Fruit fly (Drosophila melanogaster) whole organism, embryonic: ENCODE data around the gene Uck.
A peak's percentile ranks its signal among the peaks of the same experiment; 100 is the strongest.

Experiments used
- Adf1 ChIP-seq: fragments of 200-800 bp; sonication (Bioruptor generic); IDR thresholded peaks from 2 replicates; pipeline ENCODE4 v1.3.6; 2022; ENCODE audit warnings: missing biosample characterization, missing genetic modification characterization
- Atf-2 ChIP-seq: fragments of 200-800 bp; sonication (Bioruptor generic); optimal IDR thresholded peaks from 2 replicates; lab custom pipeline; 2016; ENCODE audit warnings: missing biosample characterization, missing genetic modification characterization
- CG10321 ChIP-seq: fragments of 200-800 bp; sonication (Bioruptor generic); IDR thresholded peaks from 2 replicates; pipeline ENCODE4 v1.3.6; 2022; ENCODE audit warnings: missing biosample characterization, missing genetic modification characterization
- CG10462 ChIP-seq: fragments of 200-800 bp; sonication (Bioruptor generic); optimal IDR thresholded peaks from 2 replicates; lab custom pipeline; 2016; ENCODE audit warnings: missing biosample characterization, missing genetic modification characterization
- CG11398 ChIP-seq: fragments of 200-800 bp; sonication (Bioruptor generic); optimal IDR thresholded peaks from 2 replicates; lab custom pipeline; 2016; ENCODE audit warnings: missing biosample characterization, missing genetic modification characterization
- CG12155 ChIP-seq: fragments of 200-800 bp; sonication (Bioruptor generic); optimal IDR thresholded peaks from 3 replicates; lab custom pipeline; 2016; ENCODE audit warnings: missing biosample characterization, missing genetic modification characterization
- CG13894 ChIP-seq: fragments of 200-800 bp; sonication (Bioruptor generic); optimal IDR thresholded peaks from 3 replicates; lab custom pipeline; 2018; ENCODE audit warnings: missing biosample characterization, mild to moderate bottlenecking, missing genetic modification characterization, moderate library complexity
- CG14860 ChIP-seq: fragments of 200-800 bp; sonication (Bioruptor generic); IDR thresholded peaks from 3 replicates; pipeline ENCODE4 v1.3.6; 2022; ENCODE audit warnings: missing biosample characterization, missing genetic modification characterization; ENCODE audit not compliant: partially characterized antibody
- CG14965 ChIP-seq: fragments of 200-800 bp; sonication (Bioruptor generic); optimal IDR thresholded peaks from 2 replicates; lab custom pipeline; 2016; ENCODE audit warnings: missing biosample characterization, missing genetic modification characterization, borderline replicate concordance
- CG16779 ChIP-seq: fragments of 200-800 bp; sonication (Bioruptor generic); IDR thresholded peaks from 2 replicates; pipeline ENCODE4 v1.3.6; 2022; ENCODE audit warnings: missing biosample characterization, missing genetic modification characterization
- CG17829 ChIP-seq: fragments of 200-800 bp; optimal IDR thresholded peaks from 2 replicates; lab custom pipeline; 2019; ENCODE audit warnings: missing biosample characterization, mild to moderate bottlenecking, missing genetic modification characterization, moderate library complexity
- CG18011 ChIP-seq: fragments of 200-800 bp; sonication (Bioruptor generic); optimal IDR thresholded peaks from 2 replicates; lab custom pipeline; 2017; ENCODE audit warnings: missing biosample characterization, missing genetic modification characterization, mild to moderate bottlenecking, moderate library complexity, missing genotype
- CG18619 ChIP-seq: fragments of 200-800 bp; sonication (Bioruptor generic); optimal IDR thresholded peaks from 3 replicates; lab custom pipeline; 2017; ENCODE audit warnings: missing biosample characterization, mild to moderate bottlenecking, missing genetic modification characterization
- CG5245 ChIP-seq: fragments of 200-800 bp; sonication (Bioruptor generic); optimal IDR thresholded peaks from 3 replicates; lab custom pipeline; 2016; ENCODE audit warnings: missing biosample characterization, missing genetic modification characterization
- CG5953 ChIP-seq: fragments of 200-800 bp; sonication (Bioruptor generic); IDR thresholded peaks from 2 replicates; pipeline ENCODE4 v1.3.6; 2022; ENCODE audit warnings: missing biosample characterization, missing genetic modification characterization
- CG7987 ChIP-seq: fragments of 200-800 bp; sonication (Bioruptor generic); optimal IDR thresholded peaks from 2 replicates; lab custom pipeline; 2018; ENCODE audit warnings: missing biosample characterization, mild to moderate bottlenecking, missing genetic modification characterization, moderate library complexity
- CG9727 ChIP-seq: fragments of 200-800 bp; sonication (Bioruptor generic); optimal IDR thresholded peaks from 3 replicates; lab custom pipeline; 2017; ENCODE audit warnings: missing biosample characterization, mild to moderate bottlenecking, missing genetic modification characterization
- Dbx ChIP-seq: fragments of 200-800 bp; sonication (Bioruptor generic); IDR thresholded peaks from 3 replicates; pipeline ENCODE4 v1.3.6; 2022; ENCODE audit warnings: missing biosample characterization, missing genetic modification characterization
- Deaf1 ChIP-seq: fragments of 200-800 bp; optimal IDR thresholded peaks from 3 replicates; lab custom pipeline; 2019; ENCODE audit warnings: missing biosample characterization, mild to moderate bottlenecking, missing genetic modification characterization, moderate library complexity
- GATAe ChIP-seq: fragments of 200-800 bp; sonication (Bioruptor generic); conservative IDR thresholded peaks from 2 replicates; pipeline ENCODE4 v1.3.6; 2022; ENCODE audit warnings: missing biosample characterization, missing genetic modification characterization
- HLH4C ChIP-seq: fragments of 200-800 bp; sonication (Bioruptor generic); IDR thresholded peaks from 3 replicates; pipeline ENCODE4 v1.3.6; 2022; ENCODE audit warnings: missing biosample characterization, missing genetic modification characterization; ENCODE audit not compliant: partially characterized antibody
- Lim3 ChIP-seq: fragments of 200-800 bp; sonication (Bioruptor generic); IDR thresholded peaks from 2 replicates; pipeline ENCODE4 v1.3.6; 2022; ENCODE audit warnings: missing biosample characterization, missing genetic modification characterization
- NC2α ChIP-seq: fragments of 200-800 bp; sonication (Bioruptor generic); optimal IDR thresholded peaks from 2 replicates; lab custom pipeline; 2016; ENCODE audit warnings: missing biosample characterization, missing genetic modification characterization
- NfI ChIP-seq: fragments of 200-800 bp; sonication (Bioruptor generic); optimal IDR thresholded peaks from 3 replicates; lab custom pipeline; 2018; ENCODE audit warnings: missing biosample characterization, mild to moderate bottlenecking, missing genetic modification characterization, moderate library complexity
- Ravus ChIP-seq: fragments of 200-800 bp; sonication (Bioruptor generic); IDR thresholded peaks from 2 replicates; pipeline ENCODE4 v1.3.6; 2022; ENCODE audit warnings: missing biosample characterization, missing genetic modification characterization
- Six4 ChIP-seq: fragments of 200-800 bp; sonication (Bioruptor generic); optimal IDR thresholded peaks from 2 replicates; lab custom pipeline; 2016; ENCODE audit warnings: missing biosample characterization, missing genetic modification characterization
- Tbp ChIP-seq: fragments of >200 bp; optimal IDR thresholded peaks from 2 replicates; lab custom pipeline; 2018; ENCODE audit warnings: missing biosample characterization, missing genetic modification characterization
- Xbp1 ChIP-seq: fragments of 200-800 bp; sonication (Bioruptor generic); optimal IDR thresholded peaks from 3 replicates; lab custom pipeline; 2016; ENCODE audit warnings: missing biosample characterization, mild to moderate bottlenecking, missing genetic modification characterization
- abd-A ChIP-seq: fragments of 200-800 bp; sonication (Bioruptor generic); optimal IDR thresholded peaks from 3 replicates; lab custom pipeline; 2019; ENCODE audit warnings: missing biosample characterization, mild to moderate bottlenecking, missing genetic modification characterization, moderate library complexity
- ato ChIP-seq: fragments of 200-800 bp; sonication (Bioruptor generic); IDR thresholded peaks from 2 replicates; pipeline ENCODE4 v1.3.6; 2022; ENCODE audit warnings: missing biosample characterization, missing genetic modification characterization; ENCODE audit not compliant: partially characterized antibody
- bigmax ChIP-seq: fragments of 200-800 bp; sonication (Bioruptor generic); optimal IDR thresholded peaks from 2 replicates; lab custom pipeline; 2018; ENCODE audit warnings: missing biosample characterization, mild to moderate bottlenecking, missing genetic modification characterization
- crp ChIP-seq, 2 experiments: fragments of 200-800 bp; sonication (Bioruptor generic); optimal IDR thresholded peaks; 2 replicates in 1 of 2; 3 replicates in 1 of 2; lab custom pipeline; 2017; ENCODE audit warnings: missing biosample characterization in 2 of 2, missing genetic modification characterization in 2 of 2, mild to moderate bottlenecking in 1 of 2, moderate library complexity in 1 of 2
- cwo ChIP-seq: fragments of 200-800 bp; sonication (Bioruptor generic); optimal IDR thresholded peaks from 3 replicates; lab custom pipeline; 2017; ENCODE audit warnings: missing biosample characterization, missing genetic modification characterization, mild to moderate bottlenecking, moderate library complexity, missing genetic modification reagents
- en ChIP-seq: fragments of 200-800 bp; sonication (Bioruptor generic); optimal IDR thresholded peaks from 2 replicates; lab custom pipeline; 2016; ENCODE audit warnings: missing biosample characterization, missing genetic modification characterization
- eve ChIP-seq, 2 experiments: fragments of >200 bp; optimal IDR thresholded peaks; 2 replicates each; lab custom pipeline; 2017; ENCODE audit warnings: missing biosample characterization in 2 of 2, missing genetic modification characterization in 2 of 2
- ewg ChIP-seq: fragments of 200-800 bp; sonication (Bioruptor generic); optimal IDR thresholded peaks from 3 replicates; lab custom pipeline; 2017; ENCODE audit warnings: mild to moderate bottlenecking, missing biosample characterization, missing genetic modification reagents, missing genetic modification characterization
- eyg ChIP-seq: fragments of 200-800 bp; sonication (Bioruptor generic); optimal IDR thresholded peaks from 3 replicates; lab custom pipeline; 2016; ENCODE audit warnings: missing biosample characterization, missing genetic modification characterization
- fd64A ChIP-seq: fragments of 200-800 bp; sonication (Bioruptor generic); optimal IDR thresholded peaks from 3 replicates; lab custom pipeline; 2018; ENCODE audit warnings: missing biosample characterization, mild to moderate bottlenecking, missing genetic modification characterization
- hth ChIP-seq: fragments of >200 bp; optimal IDR thresholded peaks from 2 replicates; lab custom pipeline; 2017; ENCODE audit warnings: inconsistent platforms
- lab ChIP-seq: fragments of 200-800 bp; sonication (Bioruptor generic); optimal IDR thresholded peaks from 3 replicates; lab custom pipeline; 2017; ENCODE audit warnings: missing biosample characterization, missing genetic modification characterization, mild to moderate bottlenecking, moderate library complexity, missing genetic modification reagents
- lmd ChIP-seq: fragments of 200-800 bp; sonication (Bioruptor generic); IDR thresholded peaks from 2 replicates; pipeline ENCODE4 v1.3.6; 2022; ENCODE audit warnings: missing biosample characterization, missing genetic modification characterization
- nerfin-1 ChIP-seq: fragments of 200-800 bp; sonication (Bioruptor generic); optimal IDR thresholded peaks from 3 replicates; lab custom pipeline; 2019; ENCODE audit warnings: missing biosample characterization, mild to moderate bottlenecking, missing genetic modification characterization, moderate library complexity
- nerfin-2 ChIP-seq: fragments of 200-800 bp; sonication (Bioruptor generic); IDR thresholded peaks from 2 replicates; pipeline ENCODE4 v1.3.6; 2022; ENCODE audit warnings: missing biosample characterization, missing genetic modification characterization; ENCODE audit not compliant: partially characterized antibody
- pita ChIP-seq: fragments of 200-800 bp; sonication (Bioruptor generic); optimal IDR thresholded peaks from 2 replicates; lab custom pipeline; 2017; ENCODE audit warnings: missing biosample characterization, mild to moderate bottlenecking, missing genetic modification characterization
- sima ChIP-seq: fragments of 200-800 bp; sonication (Bioruptor generic); optimal IDR thresholded peaks from 2 replicates; lab custom pipeline; 2016; ENCODE audit warnings: missing biosample characterization, missing genetic modification characterization
- sob ChIP-seq: fragments of 200-800 bp; sonication (Bioruptor generic); IDR thresholded peaks from 2 replicates; pipeline ENCODE4 v1.3.6; 2022; ENCODE audit warnings: missing biosample characterization, missing genetic modification characterization
- stwl ChIP-seq: fragments of 200-800 bp; sonication (Bioruptor generic); optimal IDR thresholded peaks from 3 replicates; lab custom pipeline; 2018; ENCODE audit warnings: missing biosample characterization, mild to moderate bottlenecking, missing genetic modification characterization, moderate library complexity
- toy ChIP-seq: fragments of 200-800 bp; sonication (Bioruptor generic); IDR thresholded peaks from 2 replicates; pipeline ENCODE4 v1.3.6; 2022; ENCODE audit warnings: missing biosample characterization, missing genetic modification characterization
- trh ChIP-seq: fragments of 200-800 bp; sonication (Bioruptor generic); optimal IDR thresholded peaks from 2 replicates; lab custom pipeline; 2016; ENCODE audit warnings: missing biosample characterization, missing genetic modification characterization
- usp ChIP-seq: fragments of >200 bp; optimal IDR thresholded peaks from 2 replicates; lab custom pipeline; 2017; ENCODE audit warnings: missing biosample characterization, missing genetic modification characterization

Gene Uck

DNA sequence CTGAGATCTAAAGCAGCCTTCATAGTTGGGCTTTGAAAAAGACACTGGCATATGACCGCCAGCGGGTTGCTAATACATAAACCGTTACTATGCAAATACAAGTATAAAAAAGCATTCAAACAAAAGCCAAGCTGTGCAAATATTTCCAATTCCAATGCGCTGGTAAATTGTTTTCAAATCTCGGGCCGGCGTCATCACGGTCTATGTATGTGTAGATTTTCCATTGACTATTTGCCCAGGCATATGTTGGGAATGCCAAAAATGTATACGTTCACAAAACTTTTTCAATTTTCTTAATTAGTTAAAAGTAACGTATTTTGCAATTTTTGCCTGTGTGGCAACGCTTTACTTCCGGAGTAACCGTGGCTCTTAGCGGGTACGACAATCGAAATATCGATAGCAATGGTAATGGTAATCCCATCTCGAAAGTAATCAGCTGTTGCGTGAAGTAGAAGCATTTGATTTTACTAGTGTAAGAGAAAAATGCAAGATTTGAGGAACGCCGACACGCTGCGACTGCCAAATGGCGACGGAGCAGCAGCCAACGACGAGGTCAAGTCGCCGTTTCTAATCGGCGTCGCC, at the start of gene Uck, which contains the start of gene CG34290 (continued):
- TF ChIP-seq CG14860 (GFP tag; lab: Robert Waterston, UW) (peak; percentile 69; the same call in 2 of the 3 replicates), CG16779 (no peak; the same call in 1 of the 2 replicates), cwo (GFP tag; lab: Kevin White, UChicago) (peak; percentile 23), Adf1 (GFP tag; lab: Robert Waterston, UW) (peak; percentile 36; the same call in 1 of the 2 replicates), usp (GFP tag; lab: Kevin White, UChicago) (no peak), CG10462 (no peak), GATAe (no peak), Deaf1 (tag; lab: Kevin White, UChicago) (peak; percentile 35), CG14965 (GFP tag; lab: Kevin White, UChicago) (no peak), CG17829 (tag; lab: Kevin White, UChicago) (peak; percentile 72), sob (GFP tag; lab: Robert Waterston, UW) (peak; percentile 82), en (GFP tag; lab: Kevin White, UChicago) (peak; percentile 60), CG7987 (GFP tag; lab: Kevin White, UChicago) (peak; percentile 96), lab (GFP tag; lab: Kevin White, UChicago) (peak; percentile 93), Atf-2 (peak; percentile 65), CG5953 (GFP tag; lab: Robert Waterston, UW) (peak; percentile 48; the same call in 1 of the 2 replicates), HLH4C (GFP tag; lab: Robert Waterston, UW) (peak; percentile 70), CG13894 (tag; lab: Kevin White, UChicago) (peak; percentile 68), CG11398 (peak; percentile 79), Dbx (GFP tag; lab: Robert Waterston, UW) (peak; percentile 70), CG5245 (GFP tag; lab: Kevin White, UChicago) (peak; percentile 48), CG9727 (peak; percentile 74), CG12155 (GFP tag; lab: Kevin White, UChicago) (peak; percentile 36), Six4 (GFP tag; lab: Kevin White, UChicago) (peak; percentile 43), bigmax (GFP tag; lab: Kevin White, UChicago) (peak; percentile 64), lmd (GFP tag; lab: Robert Waterston, UW) (peak; percentile 63), NfI (GFP tag; lab: Kevin White, UChicago) (peak; percentile 92), Ravus (GFP tag; lab: Robert Waterston, UW) (no peak), Tbp (GFP tag; lab: Kevin White, UChicago) (no peak), fd64A (GFP tag; lab: Kevin White, UChicago) (peak; percentile 76), crp (GFP tag; optimal IDR thresholded peaks at IDR 0.05; lab: Kevin White, UChicago) (peak; percentile 61 to 95), ato (GFP tag; lab: Robert Waterston, UW) (peak; percentile 66; the same call in 1 of the 2 replicates), trh (GFP tag; lab: Kevin White, UChicago) (peak; percentile 37), stwl (tag; lab: Kevin White, UChicago) (peak; percentile 91), Xbp1 (GFP tag; lab: Kevin White, UChicago) (peak; percentile 76), NC2α (GFP tag; lab: Kevin White, UChicago) (peak; percentile 19), hth (lab: Kevin White, UChicago) (no peak), nerfin-1 (tag; lab: Kevin White, UChicago) (peak; percentile 81), nerfin-2 (GFP tag; lab: Robert Waterston, UW) (peak; percentile 63), Lim3 (no peak), eve (GFP tag; optimal IDR thresholded peaks at IDR 0.05; lab: Kevin White, UChicago) (no peak), CG18011 (GFP tag; lab: Kevin White, UChicago) (peak; percentile 72), ewg (GFP tag; lab: Kevin White, UChicago) (peak; percentile 62), pita (GFP tag; lab: Kevin White, UChicago) (no peak), sima (peak; percentile 43), toy (no peak), CG18619 (GFP tag; lab: Kevin White, UChicago) (peak; percentile 84), eyg (peak; percentile 80), abd-A (tag; lab: Kevin White, UChicago) (no peak), CG10321 (GFP tag; lab: Robert Waterston, UW) (no peak)
